Worm (Caenorhabditis elegans) whole organism, mixed stage, embryonic: ENCODE measurements around the gene C06B8.7.

Experiments
- M03D4.4 ChIP-seq: sonication (generic microtip); optimal IDR thresholded peaks from 2 replicates; lab custom pipeline; 2017; ENCODE audit warnings: mild to moderate bottlenecking, missing genetic modification characterization, missing compliant biosample characterization
- bed-3 ChIP-seq: fragments of 200-800 bp; sonication (Bioruptor generic); optimal IDR thresholded peaks from 3 replicates; lab custom pipeline; 2018; ENCODE audit warnings: mild to moderate bottlenecking, missing genetic modification characterization, moderate library complexity, missing compliant biosample characterization
- blmp-1 ChIP-seq: fragments of 150-350 bp; optimal IDR thresholded peaks from 2 replicates; lab custom pipeline; 2014; ENCODE audit warnings: missing biosample characterization, missing genetic modification characterization
- ceh-39 ChIP-seq: fragments of 150-350 bp; optimal IDR thresholded peaks from 2 replicates; lab custom pipeline; 2014; ENCODE audit warnings: missing biosample characterization, missing genetic modification characterization
- ceh-43 ChIP-seq: fragments of 200-800 bp; sonication (Bioruptor generic); optimal IDR thresholded peaks from 2 replicates; lab custom pipeline; 2018; ENCODE audit warnings: mild to moderate bottlenecking, missing genetic modification characterization, moderate library complexity, missing compliant biosample characterization
- ceh-83 ChIP-seq: fragments of 200-800 bp; sonication (Bioruptor generic); optimal IDR thresholded peaks from 2 replicates; lab custom pipeline; 2018; ENCODE audit warnings: mild to moderate bottlenecking, missing genetic modification characterization, missing compliant biosample characterization
- ces-1 ChIP-seq: fragments of 150-350 bp; optimal IDR thresholded peaks from 2 replicates; lab custom pipeline; 2014; ENCODE audit warnings: missing biosample characterization, missing genetic modification reagents, missing genetic modification characterization
- drap-1 ChIP-seq: fragments of 200-800 bp; sonication (Bioruptor generic); optimal IDR thresholded peaks from 3 replicates; lab custom pipeline; 2018; ENCODE audit warnings: mild to moderate bottlenecking, missing genetic modification characterization, missing compliant biosample characterization
- elt-1 ChIP-seq: sonication (generic microtip); optimal IDR thresholded peaks from 2 replicates; lab custom pipeline; 2017; ENCODE audit warnings: missing genetic modification characterization, mild to moderate bottlenecking, missing compliant biosample characterization, antibody characterized with exemption, moderate library complexity, borderline replicate concordance; ENCODE audit not compliant: insufficient read depth
- elt-3 ChIP-seq: fragments of 150-350 bp; optimal IDR thresholded peaks from 2 replicates; lab custom pipeline; 2014; ENCODE audit warnings: missing biosample characterization, missing genetic modification characterization
- hlh-1 ChIP-seq: fragments of 150-350 bp; optimal IDR thresholded peaks from 2 replicates; lab custom pipeline; 2014; ENCODE audit warnings: missing biosample characterization, missing genetic modification reagents, missing genetic modification characterization
- lsy-2 ChIP-seq: fragments of 150-350 bp; optimal IDR thresholded peaks from 2 replicates; lab custom pipeline; 2014; ENCODE audit warnings: missing biosample characterization, missing genetic modification characterization
- mab-5 ChIP-seq: fragments of 150-350 bp; optimal IDR thresholded peaks from 2 replicates; lab custom pipeline; 2014; ENCODE audit warnings: missing biosample characterization, missing genetic modification characterization
- mep-1 ChIP-seq: fragments of 150-350 bp; optimal IDR thresholded peaks from 2 replicates; lab custom pipeline; 2017; ENCODE audit warnings: missing biosample characterization, missing genetic modification reagents, missing genetic modification characterization, inconsistent platforms
- mls-2 ChIP-seq: sonication (generic microtip); optimal IDR thresholded peaks from 2 replicates; lab custom pipeline; 2016; ENCODE audit warnings: mild to moderate bottlenecking, missing genetic modification characterization, moderate library complexity, missing compliant biosample characterization
- nhr-12 ChIP-seq: fragments of 150-350 bp; optimal IDR thresholded peaks from 2 replicates; lab custom pipeline; 2014; ENCODE audit warnings: missing biosample characterization, missing genetic modification characterization
- nhr-28 ChIP-seq: fragments of 150-350 bp; optimal IDR thresholded peaks from 2 replicates; lab custom pipeline; 2014; ENCODE audit warnings: missing biosample characterization, missing genetic modification characterization
- nhr-76 ChIP-seq: sonication (generic microtip); optimal IDR thresholded peaks from 2 replicates; lab custom pipeline; 2017; ENCODE audit warnings: missing biosample characterization, missing genetic modification characterization
- pha-4 ChIP-seq: fragments of 150-350 bp; optimal IDR thresholded peaks from 2 replicates; lab custom pipeline; 2018; ENCODE audit warnings: missing biosample characterization, missing genetic modification reagents, missing genetic modification characterization
- sem-2 ChIP-seq: fragments of 200-800 bp; sonication (Bioruptor generic); optimal IDR thresholded peaks from 2 replicates; lab custom pipeline; 2018; ENCODE audit warnings: mild to moderate bottlenecking, missing genetic modification characterization, missing compliant biosample characterization
- snpc-4 ChIP-seq: fragments of 150-350 bp; optimal IDR thresholded peaks from 2 replicates; lab custom pipeline; 2014; ENCODE audit warnings: missing biosample characterization, missing genetic modification characterization
- sptf-1 ChIP-seq: sonication (generic microtip); optimal IDR thresholded peaks from 2 replicates; lab custom pipeline; 2017; ENCODE audit warnings: mild to moderate bottlenecking, missing genetic modification characterization, moderate library complexity, missing compliant biosample characterization
- tbx-8 ChIP-seq: fragments of 200-800 bp; sonication (Bioruptor generic); optimal IDR thresholded peaks from 2 replicates; lab custom pipeline; 2018; ENCODE audit warnings: mild to moderate bottlenecking, missing genetic modification characterization, moderate library complexity, missing compliant biosample characterization
- unc-120 ChIP-seq: sonication (generic microtip); optimal IDR thresholded peaks from 2 replicates; lab custom pipeline; 2017; ENCODE audit warnings: missing genetic modification characterization, missing compliant biosample characterization; ENCODE audit not compliant: poor library complexity, severe bottlenecking
- unc-39 ChIP-seq: fragments of 150-350 bp; optimal IDR thresholded peaks from 2 replicates; lab custom pipeline; 2014; ENCODE audit warnings: missing biosample characterization, missing genetic modification characterization
- unc-62 ChIP-seq: fragments of 150-350 bp; optimal IDR thresholded peaks from 2 replicates; lab custom pipeline; 2014; ENCODE audit warnings: missing biosample characterization, missing genetic modification reagents, missing genetic modification characterization
- zip-8 ChIP-seq: fragments of 150-350 bp; optimal IDR thresholded peaks from 2 replicates; lab custom pipeline; 2014; ENCODE audit warnings: missing biosample characterization, missing genetic modification characterization
- ztf-11 ChIP-seq: fragments of 150-350 bp; optimal IDR thresholded peaks from 2 replicates; lab custom pipeline; 2014; ENCODE audit warnings: missing biosample characterization, missing genetic modification characterization

C06B8.7 gene

DNA sequence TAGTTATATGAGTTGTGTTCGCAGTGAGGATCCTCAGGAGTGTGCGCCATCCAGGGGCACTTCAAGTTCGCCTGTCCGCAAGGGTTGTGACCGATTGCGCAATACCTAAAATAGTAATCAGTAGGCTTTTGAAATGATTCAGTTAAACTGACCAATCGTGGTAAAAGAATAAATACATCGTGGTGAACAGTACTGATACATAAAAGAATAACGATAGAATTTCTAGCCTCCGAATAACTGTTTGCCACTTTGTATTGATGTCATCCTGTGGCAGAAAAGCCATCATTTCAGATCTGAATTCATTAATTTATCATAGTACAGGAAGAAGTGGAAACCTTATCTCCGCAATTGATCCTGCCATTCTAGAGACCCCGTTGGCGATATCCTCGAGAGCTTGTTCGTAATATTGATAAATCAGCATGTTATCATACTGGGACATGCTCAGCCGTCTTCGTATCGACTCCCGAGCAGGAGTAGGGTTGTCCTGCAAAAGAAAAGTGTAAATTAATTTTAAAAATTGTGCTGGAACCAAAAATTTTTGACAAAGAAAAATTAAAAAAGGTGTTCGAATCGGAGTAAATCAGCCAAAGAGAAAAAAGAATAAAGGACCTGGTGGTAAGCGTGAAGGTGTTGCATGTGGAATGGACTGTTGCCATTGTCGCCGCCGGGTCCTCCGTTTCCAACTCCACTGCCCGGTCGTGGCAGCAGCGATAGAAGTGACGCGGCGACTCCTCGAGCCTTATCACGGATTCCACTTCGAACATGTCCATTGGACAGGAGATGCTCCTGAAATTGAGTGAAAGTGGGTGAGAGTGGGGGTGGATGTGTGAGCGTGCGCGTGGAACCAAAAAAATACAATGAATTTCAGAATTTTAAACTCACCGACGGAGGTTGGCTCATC lies 14.6 kb downstream of the C06B8.7 start:
- peak; percentile 82 for TF ChIP-seq zip-8 (tag; lab: Kevin White, UChicago)
- no peak for TF ChIP-seq elt-3 (tag; lab: Kevin White, UChicago)

ce11 chrV:15515365-15515764 lies 16.8 kb downstream of the C06B8.7 start:
- TF ChIP-seq snpc-4 (tag; lab: Kevin White, UChicago) = no peak
- TF ChIP-seq ceh-39 = no peak
- TF ChIP-seq elt-1 = no peak
- no peak for TF ChIP-seq unc-62 (GFP tag; lab: Kevin White, UChicago)
- no peak for TF ChIP-seq mab-5 (tag; lab: Kevin White, UChicago)
- no peak for TF ChIP-seq unc-120 (tag; lab: Kevin White, UChicago)
- TF ChIP-seq nhr-12 (tag; lab: Kevin White, UChicago) = no peak
- no peak for TF ChIP-seq unc-39
- TF ChIP-seq blmp-1 (tag; lab: Kevin White, UChicago) = no peak
- TF ChIP-seq sem-2 (GFP tag; lab: Kevin White, UChicago) = no peak
- no peak for TF ChIP-seq lsy-2 (tag; lab: Kevin White, UChicago)
- TF ChIP-seq mep-1 (tag; lab: Kevin White, UChicago) = no peak
- TF ChIP-seq nhr-76 = no peak
- TF ChIP-seq bed-3 = no peak
- no peak for TF ChIP-seq M03D4.4
- no peak for TF ChIP-seq ceh-43 (GFP tag; lab: Kevin White, UChicago)
- no peak for TF ChIP-seq drap-1 (GFP tag; lab: Kevin White, UChicago)
- no peak for TF ChIP-seq hlh-1
- no peak for TF ChIP-seq tbx-8 (GFP tag; lab: Kevin White, UChicago)
- TF ChIP-seq, all 35 proteins: peak for 0

- TF ChIP-seq mab-5 (tag; lab: Kevin White, UChicago) (no peak), sptf-1 (no peak), zip-8 (tag; lab: Kevin White, UChicago) (no peak), ceh-83 (GFP tag; lab: Kevin White, UChicago) (no peak), sem-2 (GFP tag; lab: Kevin White, UChicago) (no peak), hlh-1 (no peak), ceh-39 (no peak)
- TF ChIP-seq, all 35 proteins: peak for 0
Measured at ce11 chrV:15516476-15516875, 17.9 kb downstream of the C06B8.7 start.

ce11 chrV:15517413-15517812 lies 18.9 kb downstream of the C06B8.7 start, which contains the start of gene F21A3.3:
Gene F21A3.3, plus strand, starts transcription at chrV:15517713.
- no peak for TF ChIP-seq ztf-11
- no peak for TF ChIP-seq snpc-4 (tag; lab: Kevin White, UChicago)
- TF ChIP-seq nhr-12 (tag; lab: Kevin White, UChicago) = no peak
- TF ChIP-seq unc-120 (tag; lab: Kevin White, UChicago) = no peak

ce11 chrV:15519845-15520244 lies 21.3 kb downstream of the C06B8.7 start:
- no peak for TF ChIP-seq snpc-4 (tag; lab: Kevin White, UChicago)
- no peak for TF ChIP-seq mls-2 (tag; lab: Kevin White, UChicago)
- no peak for TF ChIP-seq unc-120 (tag; lab: Kevin White, UChicago)
- TF ChIP-seq pha-4 = no peak
- no peak for TF ChIP-seq mep-1 (tag; lab: Kevin White, UChicago)
- TF ChIP-seq ces-1 (GFP tag; lab: Kevin White, UChicago) = peak; percentile 53
- no peak for TF ChIP-seq zip-8 (tag; lab: Kevin White, UChicago)

- TF ChIP-seq unc-62 (GFP tag; lab: Kevin White, UChicago) = no peak
- no peak for TF ChIP-seq elt-1
- TF ChIP-seq unc-120 (tag; lab: Kevin White, UChicago) = no peak
- no peak for TF ChIP-seq mab-5 (tag; lab: Kevin White, UChicago)
- TF ChIP-seq unc-39 = no peak
- no peak for TF ChIP-seq ceh-83 (GFP tag; lab: Kevin White, UChicago)
- TF ChIP-seq nhr-28 = no peak
Measured at ce11 chrV:15520398-15520797, 21.9 kb downstream of the C06B8.7 start.
